Worm (Caenorhabditis elegans): ENCODE results near the gene F13E9.12.
A peak's percentile ranks its signal among the peaks of the same experiment; 100 is the strongest.

Gene F13E9.12

ce11 chrIV:10874527-10874926 is at the start of gene F13E9.12:
Gene F13E9.12 (minus strand): TSS chrIV:10874627.
- TF ChIP-seq D1046.2 (GFP tag; IDR thresholded peaks at IDR 0.05) (no peak), dmd-6 (GFP tag; IDR thresholded peaks at IDR 0.05) (no peak)

DNA sequence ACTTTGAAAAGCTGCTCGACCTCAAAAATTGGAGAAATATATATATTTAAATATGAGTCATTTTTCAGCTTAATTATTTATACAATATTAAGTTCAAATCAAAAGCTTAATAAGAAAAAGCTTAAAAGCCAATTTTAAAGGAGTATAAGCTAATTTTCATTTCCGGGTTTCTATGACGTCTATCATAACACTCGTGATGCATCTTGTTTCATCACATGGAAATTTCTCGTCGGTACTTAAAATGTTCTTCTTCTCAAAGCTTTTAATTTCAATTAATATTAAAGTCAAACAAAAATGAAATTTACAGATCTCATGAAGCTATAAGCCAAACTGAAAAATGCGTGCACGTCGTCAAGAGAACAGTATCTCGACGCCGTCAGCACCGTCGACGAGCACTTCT is 45.3 kb upstream of the F13E9.12 start, which contains the start of gene rbr-2:
rbr-2 (plus strand) TSS at position 301 of the 400 bp plus-strand sequence.
- TF ChIP-seq hlh-30 (tag; optimal IDR thresholded peaks at IDR 0.05; ENCODE audit: insufficient read depth): peak; percentile 7
- no peak for TF ChIP-seq F26F4.8 (GFP tag; conservative IDR thresholded peaks at IDR 0.05)
- no peak for TF ChIP-seq jun-1 (tag; optimal IDR thresholded peaks at IDR 0.05)
- no peak for TF ChIP-seq nhr-48 (tag; optimal IDR thresholded peaks at IDR 0.05)
- no peak for TF ChIP-seq lin-39 (tag; optimal IDR thresholded peaks at IDR 0.05)
- TF ChIP-seq egl-27 (tag; optimal IDR thresholded peaks at IDR 0.05): no peak
- TF ChIP-seq F37D6.2 (tag; optimal IDR thresholded peaks at IDR 0.05): no peak
- TF ChIP-seq fkh-10 (GFP tag; optimal IDR thresholded peaks at IDR 0.05): no peak

- no peak for TF ChIP-seq ZK546.5 (tag; optimal IDR thresholded peaks at IDR 0.05)
- peak; percentile 50 to 75 for TF ChIP-seq lsy-2 (tag; optimal IDR thresholded peaks at IDR 0.05)
- TF ChIP-seq snpc-1.2 (GFP tag; IDR thresholded peaks at IDR 0.05): 0 out of 2 replicates have a peak, but pooled peaks have one; percentile 44
- peak; percentile 53; the same call in 1 of the 2 replicates for TF ChIP-seq ceh-20 (GFP tag; IDR thresholded peaks at IDR 0.05)
- no peak for TF ChIP-seq ztf-11 (tag; optimal IDR thresholded peaks at IDR 0.05)
- TF ChIP-seq F44E2.7 (GFP tag; IDR thresholded peaks at IDR 0.05): no peak
- peak; percentile 64 for TF ChIP-seq dmd-6 (GFP tag; IDR thresholded peaks at IDR 0.05)
- TF ChIP-seq fos-1 (tag; optimal IDR thresholded peaks at IDR 0.05): no peak
- TF ChIP-seq ceh-28 (tag; optimal IDR thresholded peaks at IDR 0.05): no peak
- no peak for TF ChIP-seq madf-9 (GFP tag; conservative IDR thresholded peaks at IDR 0.05)
- peak; percentile 76 for TF ChIP-seq nhr-28 (tag; optimal IDR thresholded peaks at IDR 0.05)
- peak; percentile 56 for TF ChIP-seq T20F7.1 (GFP tag; optimal IDR thresholded peaks at IDR 0.05)
- peak; percentile 76 for TF ChIP-seq ama-1 (optimal IDR thresholded peaks at IDR 0.05)
- no peak for TF ChIP-seq F10B5.3 (tag; optimal IDR thresholded peaks at IDR 0.05)
- TF ChIP-seq ceh-82 (tag; optimal IDR thresholded peaks at IDR 0.05): no peak
- peak; percentile 41 for TF ChIP-seq lin-13 (GFP tag; optimal IDR thresholded peaks at IDR 0.05)
- TF ChIP-seq hif-1 (tag; optimal IDR thresholded peaks at IDR 0.05): peak; percentile 89 to 99
- no peak for TF ChIP-seq F49E8.2 (tag; optimal IDR thresholded peaks at IDR 0.05; ENCODE audit: borderline replicate concordance)
- no peak for TF ChIP-seq zfp-2 (tag; optimal IDR thresholded peaks at IDR 0.05)
- TF ChIP-seq nhr-10 (tag; optimal IDR thresholded peaks at IDR 0.05): no peak
- no peak for TF ChIP-seq ZK337.2 (GFP tag; IDR thresholded peaks at IDR 0.05)
- TF ChIP-seq dmd-8 (GFP tag; IDR thresholded peaks at IDR 0.05): no peak
- no peak for TF ChIP-seq tag-97 (GFP tag; IDR thresholded peaks at IDR 0.05)
- no peak for TF ChIP-seq lin-29 (GFP tag; IDR thresholded peaks at IDR 0.05)
- peak; percentile 40 for TF ChIP-seq fkh-10 (GFP tag; optimal IDR thresholded peaks at IDR 0.05)
- TF ChIP-seq nhr-76 (tag; optimal IDR thresholded peaks at IDR 0.05): no peak
- TF ChIP-seq lin-1 (GFP tag; IDR thresholded peaks at IDR 0.05): peak; percentile 48; the same call in 1 of the 2 replicates
- TF ChIP-seq spr-1 (tag; optimal IDR thresholded peaks at IDR 0.05): no peak
- no peak for TF ChIP-seq ceh-32 (tag; optimal IDR thresholded peaks at IDR 0.05; ENCODE audit: poor library complexity)
- TF ChIP-seq mxl-3 (GFP tag; optimal IDR thresholded peaks at IDR 0.05): peak; percentile 89
- TF ChIP-seq daf-8 (GFP tag; IDR thresholded peaks at IDR 0.05): no peak
- peak; percentile 3 for TF ChIP-seq pqm-1 (tag; optimal IDR thresholded peaks at IDR 0.05)
- 0 out of 2 replicates have a peak, but pooled peaks have one; percentile 36 for TF ChIP-seq arid-1 (GFP tag; conservative IDR thresholded peaks at IDR 0.05)
- no peak for TF ChIP-seq dmd-9 (GFP tag; IDR thresholded peaks at IDR 0.05)
- 0 out of 2 replicates have a peak, but pooled peaks have one; percentile 39 for TF ChIP-seq T26A8.4 (GFP tag; IDR thresholded peaks at IDR 0.05)
- TF ChIP-seq lir-3 (tag; optimal IDR thresholded peaks at IDR 0.05): no peak
- no peak for TF ChIP-seq pha-4 (GFP tag; IDR thresholded peaks at IDR 0.05)
- TF ChIP-seq pha-4 (tag; optimal IDR thresholded peaks at IDR 0.05): peak; percentile 74
- TF ChIP-seq nhr-11 (tag; optimal IDR thresholded peaks at IDR 0.05): peak; percentile 77
These were observed 44.6 kb upstream of the F13E9.12 start for ce11 chrIV:10918877-10919560.

All from whole organism, L4 larva.